Worm (Caenorhabditis elegans) whole organism, L3 larva: ENCODE data around the gene tnt-2.
A peak's percentile ranks its signal among the peaks of the same experiment; 100 is the strongest.

ENCODE experiments used
- R02D3.7 ChIP-seq: fragments of 150-350 bp; optimal IDR thresholded peaks from 2 replicates; lab custom pipeline; 2014; ENCODE audit warnings: missing biosample characterization, missing genetic modification characterization
- ZK546.5 ChIP-seq: sonication (generic microtip); optimal IDR thresholded peaks from 2 replicates; lab custom pipeline; 2017; ENCODE audit warnings: missing biosample characterization, missing genetic modification characterization
- ama-1 ChIP-seq: fragments of 150-350 bp; optimal IDR thresholded peaks from 2 replicates; lab custom pipeline; 2018
- ceh-82 ChIP-seq: fragments of 150-350 bp; optimal IDR thresholded peaks from 2 replicates; lab custom pipeline; 2014; ENCODE audit warnings: missing biosample characterization, missing genetic modification characterization
- ceh-9 ChIP-seq: sonication (generic microtip); optimal IDR thresholded peaks from 2 replicates; lab custom pipeline; 2018; ENCODE audit warnings: missing biosample characterization, missing genetic modification characterization
- daf-12 ChIP-seq: fragments of 150-350 bp; optimal IDR thresholded peaks from 2 replicates; lab custom pipeline; 2014; ENCODE audit warnings: missing biosample characterization, missing genetic modification reagents, missing genetic modification characterization
- egl-27 ChIP-seq: sonication (generic microtip); optimal IDR thresholded peaks from 4 replicates; lab custom pipeline; 2017; ENCODE audit warnings: missing biosample characterization, missing genetic modification reagents, missing genetic modification characterization
- egl-5 ChIP-seq: fragments of 150-350 bp; optimal IDR thresholded peaks from 2 replicates; lab custom pipeline; 2017; ENCODE audit warnings: missing biosample characterization, missing genetic modification reagents, missing genetic modification characterization, inconsistent platforms
- elt-2 ChIP-seq: sonication (generic microtip); optimal IDR thresholded peaks from 2 replicates; lab custom pipeline; 2016; ENCODE audit warnings: missing genetic modification reagents, mild to moderate bottlenecking, missing genetic modification characterization, missing compliant biosample characterization
- elt-3 ChIP-seq, 3 experiments: fragments of 150-350 bp in 1 of 3; sonication (generic microtip) in 2 of 3; optimal IDR thresholded peaks; 2 replicates in 2 of 3; 4 replicates in 1 of 3; lab custom pipeline; 2014 to 2017; ENCODE audit warnings: missing biosample characterization in 3 of 3, missing genetic modification characterization in 3 of 3
- eor-1 ChIP-seq, 2 experiments: fragments of 150-350 bp; optimal IDR thresholded peaks; 2 replicates each; lab custom pipeline; 2014 to 2018; ENCODE audit warnings: missing biosample characterization in 2 of 2, missing genetic modification characterization in 2 of 2
- fkh-10 ChIP-seq: sonication (generic microtip); optimal IDR thresholded peaks from 2 replicates; lab custom pipeline; 2017; ENCODE audit warnings: missing biosample characterization, missing genetic modification reagents, missing genetic modification characterization
- fkh-2 ChIP-seq: fragments of 150-350 bp; optimal IDR thresholded peaks from 2 replicates; lab custom pipeline; 2014; ENCODE audit warnings: missing biosample characterization, missing genetic modification reagents, missing genetic modification characterization
- fos-1 ChIP-seq: fragments of 150-350 bp; optimal IDR thresholded peaks from 2 replicates; lab custom pipeline; 2014; ENCODE audit warnings: missing biosample characterization, missing genetic modification characterization
- hmg-11 ChIP-seq: sonication (generic microtip); optimal IDR thresholded peaks from 2 replicates; lab custom pipeline; 2016; ENCODE audit warnings: missing genetic modification characterization, missing compliant biosample characterization
- jun-1 ChIP-seq: fragments of 150-350 bp; optimal IDR thresholded peaks from 2 replicates; lab custom pipeline; 2014; ENCODE audit warnings: missing biosample characterization, missing genetic modification reagents, missing genetic modification characterization
- lin-39 ChIP-seq: fragments of 150-350 bp; optimal IDR thresholded peaks from 2 replicates; lab custom pipeline; 2018; ENCODE audit warnings: missing biosample characterization, missing genetic modification reagents, missing genetic modification characterization
- lsy-12 ChIP-seq: sonication (generic microtip); optimal IDR thresholded peaks from 2 replicates; lab custom pipeline; 2016; ENCODE audit warnings: mild to moderate bottlenecking, missing genetic modification characterization, missing compliant biosample characterization
- mdl-1 ChIP-seq: fragments of 150-350 bp; optimal IDR thresholded peaks from 2 replicates; lab custom pipeline; 2014; ENCODE audit warnings: missing biosample characterization, missing genetic modification characterization
- mml-1 ChIP-seq: fragments of 150-350 bp; sonication (generic microtip); optimal IDR thresholded peaks from 3 replicates; lab custom pipeline; 2014; ENCODE audit warnings: missing biosample characterization, missing genetic modification characterization
- nfya-1 ChIP-seq: sonication (generic microtip); optimal IDR thresholded peaks from 2 replicates; lab custom pipeline; 2017; ENCODE audit warnings: missing genetic modification characterization, mild to moderate bottlenecking, missing compliant biosample characterization, antibody characterized with exemption, moderate library complexity; ENCODE audit not compliant: insufficient read depth
- nhr-11 ChIP-seq: fragments of 150-350 bp; optimal IDR thresholded peaks from 2 replicates; lab custom pipeline; 2014; ENCODE audit warnings: missing biosample characterization, missing genetic modification characterization
- nhr-237 ChIP-seq: fragments of 150-350 bp; optimal IDR thresholded peaks from 2 replicates; lab custom pipeline; 2014; ENCODE audit warnings: missing biosample characterization, missing genetic modification characterization
- nhr-25 ChIP-seq: sonication (generic microtip); optimal IDR thresholded peaks from 2 replicates; lab custom pipeline; 2017; ENCODE audit warnings: missing biosample characterization, missing genetic modification characterization
- nhr-28 ChIP-seq: fragments of 150-350 bp; optimal IDR thresholded peaks from 2 replicates; lab custom pipeline; 2014; ENCODE audit warnings: missing biosample characterization, missing genetic modification characterization
- nhr-43 ChIP-seq: sonication (generic microtip); optimal IDR thresholded peaks from 2 replicates; lab custom pipeline; 2016; ENCODE audit warnings: mild to moderate bottlenecking, missing genetic modification characterization, missing compliant biosample characterization; ENCODE audit not compliant: poor library complexity, severe bottlenecking
- nhr-76 ChIP-seq: fragments of 150-350 bp; sonication (generic microtip); optimal IDR thresholded peaks from 5 replicates; lab custom pipeline; 2014; ENCODE audit warnings: missing biosample characterization, missing genetic modification characterization
- nhr-77 ChIP-seq: fragments of 150-350 bp; optimal IDR thresholded peaks from 2 replicates; lab custom pipeline; 2014; ENCODE audit warnings: missing biosample characterization, missing genetic modification characterization
- pha-4 ChIP-seq: fragments of 150-350 bp; optimal IDR thresholded peaks from 2 replicates; lab custom pipeline; 2014; ENCODE audit warnings: missing biosample characterization, missing genetic modification reagents, missing genetic modification characterization
- pqm-1 ChIP-seq: fragments of 150-350 bp; optimal IDR thresholded peaks from 2 replicates; lab custom pipeline; 2017; ENCODE audit warnings: missing biosample characterization, missing genetic modification characterization, inconsistent platforms
- sea-2 ChIP-seq: fragments of 150-350 bp; sonication (generic microtip); optimal IDR thresholded peaks from 4 replicates; lab custom pipeline; 2014; ENCODE audit warnings: missing biosample characterization, missing genetic modification reagents, missing genetic modification characterization
- snpc-4 ChIP-seq: fragments of 150-350 bp; optimal IDR thresholded peaks from 2 replicates; lab custom pipeline; 2014; ENCODE audit warnings: missing biosample characterization, missing genetic modification characterization
- tbx-2 ChIP-seq: sonication (generic microtip); optimal IDR thresholded peaks from 2 replicates; lab custom pipeline; 2016; ENCODE audit warnings: mild to moderate bottlenecking, missing genetic modification characterization, missing compliant biosample characterization
- unc-39 ChIP-seq: sonication (generic microtip); optimal IDR thresholded peaks from 4 replicates; lab custom pipeline; 2017; ENCODE audit warnings: missing biosample characterization, missing genetic modification characterization
- unc-62 ChIP-seq: fragments of 150-350 bp; sonication (generic microtip); optimal IDR thresholded peaks from 4 replicates; lab custom pipeline; 2014; ENCODE audit warnings: missing biosample characterization, missing genetic modification reagents, missing genetic modification characterization

The tnt-2 gene

ce11 chrX:8723127-8723600 lies at the start of gene tnt-2:
tnt-2 (minus strand) TSS chrX:8723550.
- TF ChIP-seq R02D3.7 (tag; lab: Kevin White, UChicago), result no peak
- no peak for TF ChIP-seq egl-27
- TF ChIP-seq elt-3 (tag; optimal IDR thresholded peaks at IDR 0.05; lab: Kevin White, UChicago), result no peak
- TF ChIP-seq fkh-10 (GFP tag; lab: Kevin White, UChicago), result no peak
- TF ChIP-seq fos-1 (tag; lab: Kevin White, UChicago), result no peak
- no peak for TF ChIP-seq lin-39 (tag; lab: Kevin White, UChicago)
- TF ChIP-seq daf-12, result no peak
- TF ChIP-seq fkh-2, result no peak
- TF ChIP-seq nhr-77, result no peak
- TF ChIP-seq nhr-43 (tag; lab: Kevin White, UChicago), result no peak
- TF ChIP-seq nhr-76 (tag; lab: Kevin White, UChicago), result no peak
- TF ChIP-seq egl-5 (tag; lab: Kevin White, UChicago), result no peak
- TF ChIP-seq ama-1 (lab: Kevin White, UChicago), result no peak
- no peak for TF ChIP-seq mdl-1

- TF ChIP-seq pha-4 (tag; lab: Kevin White, UChicago) (no peak), ama-1 (lab: Kevin White, UChicago) (no peak), egl-27 (no peak), R02D3.7 (tag; lab: Kevin White, UChicago) (no peak), pqm-1 (tag; lab: Kevin White, UChicago) (no peak), nhr-43 (tag; lab: Kevin White, UChicago) (no peak), lsy-12 (tag; lab: Kevin White, UChicago) (no peak), sea-2 (GFP tag; lab: Kevin White, UChicago) (no peak), ceh-82 (tag; lab: Kevin White, UChicago) (no peak), nhr-11 (tag; lab: Kevin White, UChicago) (no peak), tbx-2 (tag; lab: Kevin White, UChicago) (no peak), fkh-2 (no peak), fos-1 (tag; lab: Kevin White, UChicago) (no peak), jun-1 (tag; lab: Kevin White, UChicago) (no peak), nhr-237 (tag; lab: Kevin White, UChicago) (no peak), nhr-25 (tag; lab: Kevin White, UChicago) (no peak)
- TF ChIP-seq, all 47 proteins: peak for 0
Observed at ce11 chrX:8770316-8770715, 47.0 kb upstream of the tnt-2 start.

DNA sequence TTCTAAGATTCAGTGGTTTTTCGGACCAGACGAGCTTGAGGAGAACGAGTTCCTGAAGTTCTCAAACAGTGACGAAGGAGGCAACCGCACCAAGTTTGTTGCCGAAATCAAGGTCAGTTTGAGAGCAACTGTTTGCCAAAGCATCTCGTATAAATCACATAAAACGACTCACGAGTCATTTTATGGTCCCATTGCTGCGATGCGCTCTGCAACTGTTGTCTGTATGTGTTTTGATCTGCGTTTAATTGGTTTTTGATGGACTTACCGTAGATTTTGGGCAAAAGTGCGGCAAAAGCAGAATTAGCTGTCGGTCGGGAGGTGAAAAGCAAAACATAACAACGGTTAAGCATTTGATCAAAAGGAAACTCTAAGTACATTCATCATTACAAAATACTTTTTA lies 40.7 kb upstream of the tnt-2 start:
- TF ChIP-seq pha-4 (tag; lab: Kevin White, UChicago) (no peak), egl-5 (tag; lab: Kevin White, UChicago) (peak; percentile 98)

DNA sequence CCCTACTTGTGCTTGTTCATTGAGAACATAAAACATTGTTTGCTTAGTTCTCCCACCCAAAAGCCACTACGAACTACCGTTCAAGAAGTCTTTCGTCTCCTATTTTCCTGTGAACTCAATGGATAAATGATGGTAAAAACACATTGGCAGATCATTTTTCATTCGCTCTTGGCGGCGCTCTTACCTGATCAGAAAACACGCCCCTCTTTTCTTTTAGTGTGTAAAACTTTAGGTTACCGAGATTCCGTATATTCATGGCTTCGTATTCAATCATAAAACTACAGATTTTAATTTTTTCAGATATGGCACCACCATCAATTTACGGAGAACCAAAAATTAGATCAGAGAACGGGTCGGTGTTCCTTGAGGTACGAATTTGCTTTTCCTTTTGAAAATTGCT lies 40.3 kb upstream of the tnt-2 start, which contains the start of gene zig-12:
TSS of gene zig-12 (plus strand) at position 301 of the 400 bp plus-strand sequence.
- TF ChIP-seq nhr-28 (no peak), fos-1 (tag; lab: Kevin White, UChicago) (no peak), hmg-11 (tag; lab: Kevin White, UChicago) (no peak), nhr-237 (tag; lab: Kevin White, UChicago) (no peak), sea-2 (GFP tag; lab: Kevin White, UChicago) (no peak), ceh-9 (no peak), eor-1 (tag; optimal IDR thresholded peaks at IDR 0.05; lab: Kevin White, UChicago) (no peak), ZK546.5 (no peak), R02D3.7 (tag; lab: Kevin White, UChicago) (no peak), snpc-4 (tag; lab: Kevin White, UChicago) (no peak), elt-2 (tag; lab: Kevin White, UChicago) (no peak), daf-12 (no peak), tbx-2 (tag; lab: Kevin White, UChicago) (no peak), nhr-76 (tag; lab: Kevin White, UChicago) (no peak), egl-27 (no peak), unc-62 (GFP tag; lab: Kevin White, UChicago) (no peak), unc-39 (tag; lab: Kevin White, UChicago) (no peak), fkh-10 (GFP tag; lab: Kevin White, UChicago) (no peak), mdl-1 (no peak), pqm-1 (tag; lab: Kevin White, UChicago) (no peak)

DNA sequence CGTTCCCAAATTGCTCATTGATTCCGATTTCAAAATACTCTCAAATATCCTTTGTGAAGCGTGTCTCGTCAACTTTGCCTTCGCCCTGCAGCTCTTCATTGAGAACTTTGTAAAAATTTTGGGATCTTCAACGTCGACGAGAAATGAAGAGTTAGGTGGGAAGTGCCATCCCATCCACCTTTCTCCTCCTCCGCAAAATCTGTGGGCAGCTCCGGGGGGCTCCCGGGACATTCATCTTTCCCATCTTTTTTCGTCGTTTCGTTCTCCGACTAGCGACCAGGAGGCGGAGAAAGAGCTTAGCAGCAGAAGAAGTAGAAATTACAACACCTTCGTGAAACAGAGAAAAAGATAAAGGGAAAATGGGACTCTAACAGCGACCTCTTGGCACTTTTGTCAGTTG lies 39.6 kb upstream of the tnt-2 start:
- TF ChIP-seq mml-1 (no peak), elt-2 (tag; lab: Kevin White, UChicago) (no peak), sea-2 (GFP tag; lab: Kevin White, UChicago) (no peak), hmg-11 (tag; lab: Kevin White, UChicago) (no peak), nfya-1 (tag; lab: Kevin White, UChicago) (peak; percentile 19), nhr-11 (tag; lab: Kevin White, UChicago) (no peak), pha-4 (tag; lab: Kevin White, UChicago) (no peak)
